Worm (Caenorhabditis elegans): ENCODE measurements around the gene nmur-3.

The nmur-3 gene

ce11 chrX:4507122-4507681, 40.9 kb downstream of the nmur-3 start (continued):
- TF ChIP-seq dsc-1 (tag; optimal IDR thresholded peaks at IDR 0.05): no peak
- no peak for TF ChIP-seq nhr-90 (tag; optimal IDR thresholded peaks at IDR 0.05; ENCODE audit: poor library complexity)
- TF ChIP-seq nhr-28 (tag; optimal IDR thresholded peaks at IDR 0.05): no peak
- TF ChIP-seq ceh-82 (tag; optimal IDR thresholded peaks at IDR 0.05): peak in 1 of 3 experiments; percentile 11
- TF ChIP-seq sptf-1 (tag; optimal IDR thresholded peaks at IDR 0.05): no peak
- no peak for TF ChIP-seq efl-3 (GFP tag; optimal IDR thresholded peaks at IDR 0.05)
- no peak for TF ChIP-seq isw-1 (GFP tag; IDR thresholded peaks at IDR 0.05)
- TF ChIP-seq fos-1 (tag; optimal IDR thresholded peaks at IDR 0.05): peak; percentile 21
- no peak for TF ChIP-seq ceh-90 (tag; optimal IDR thresholded peaks at IDR 0.05)
- peak in 1 of 2 experiments; percentile 52 for TF ChIP-seq lin-35 (GFP tag; optimal IDR thresholded peaks at IDR 0.05)
- no peak for TF ChIP-seq ceh-63 (GFP tag; optimal IDR thresholded peaks at IDR 0.05)
- TF ChIP-seq unc-62 (GFP tag; optimal IDR thresholded peaks at IDR 0.05): no peak
- no peak for TF ChIP-seq lin-13 (GFP tag; optimal IDR thresholded peaks at IDR 0.05)
- no peak for TF ChIP-seq unc-86 (tag; optimal IDR thresholded peaks at IDR 0.05)
- no peak for TF ChIP-seq vab-15 (tag; optimal IDR thresholded peaks at IDR 0.05)
- no peak for TF ChIP-seq irx-1 (tag; optimal IDR thresholded peaks at IDR 0.05)
- peak in 1 of 2 experiments; percentile 51 for TF ChIP-seq lsy-2 (tag; optimal IDR thresholded peaks at IDR 0.05)
- peak; percentile 58 for TF ChIP-seq nhr-20 (tag; optimal IDR thresholded peaks at IDR 0.05)
- no peak for TF ChIP-seq rnt-1 (tag; optimal IDR thresholded peaks at IDR 0.05)
- TF ChIP-seq zip-4 (GFP tag; optimal IDR thresholded peaks at IDR 0.05): no peak
- no peak for TF ChIP-seq ztf-11 (tag; optimal IDR thresholded peaks at IDR 0.05)
- no peak for TF ChIP-seq mab-9 (GFP tag; IDR thresholded peaks at IDR 0.05)
- no peak for TF ChIP-seq Y116A8C.19 (tag; optimal IDR thresholded peaks at IDR 0.05; ENCODE audit: borderline replicate concordance)
- no peak for TF ChIP-seq aly-2 (tag; optimal IDR thresholded peaks at IDR 0.05)
- no peak for TF ChIP-seq egl-13 (tag; optimal IDR thresholded peaks at IDR 0.05)
- TF ChIP-seq unc-30 (tag; optimal IDR thresholded peaks at IDR 0.05): no peak
- TF ChIP-seq nhr-11 (tag; optimal IDR thresholded peaks at IDR 0.05): no peak
- TF ChIP-seq swsn-7 (tag; optimal IDR thresholded peaks at IDR 0.05): no peak
- TF ChIP-seq ces-1 (GFP tag; optimal IDR thresholded peaks at IDR 0.05): no peak
- TF ChIP-seq sox-4 (tag; optimal IDR thresholded peaks at IDR 0.05): no peak
- TF ChIP-seq C34B4.2 (tag; optimal IDR thresholded peaks at IDR 0.05): no peak

- no peak for TF ChIP-seq hlh-17 (GFP tag; optimal IDR thresholded peaks at IDR 0.05; ENCODE audit: borderline replicate concordance)
- no peak for TF ChIP-seq efl-1 (optimal IDR thresholded peaks at IDR 0.05)
- TF ChIP-seq efl-1 (GFP tag; optimal IDR thresholded peaks at IDR 0.05 in 1 of 2): peak in 1 of 2 experiments; percentile 47
- TF ChIP-seq aly-2 (tag; optimal IDR thresholded peaks at IDR 0.05): no peak
- peak in 1 of 2 experiments; percentile 1 for TF ChIP-seq lin-35 (GFP tag; optimal IDR thresholded peaks at IDR 0.05)
These were observed 41.9 kb downstream of the nmur-3 start, which contains the start of gene rhi-1 for ce11 chrX:4508209-4508608. Gene rhi-1 (plus strand): TSS chrX:4508509.

ce11 chrX:4513657-4514143, 47.4 kb downstream of the nmur-3 start, which contains the start of gene spr-3:
Gene spr-3 (plus strand): TSS chrX:4514093.
- TF ChIP-seq sptf-1 (tag; optimal IDR thresholded peaks at IDR 0.05) (no peak), ces-1 (GFP tag; optimal IDR thresholded peaks at IDR 0.05) (no peak), elt-2 (tag; optimal IDR thresholded peaks at IDR 0.05) (no peak), blmp-1 (tag; optimal IDR thresholded peaks at IDR 0.05) (peak; percentile 52), snpc-4 (tag; optimal IDR thresholded peaks at IDR 0.05) (no peak), nhr-77 (tag; optimal IDR thresholded peaks at IDR 0.05) (no peak), ets-5 (GFP tag; IDR thresholded peaks at IDR 0.05) (no peak), lin-14 (GFP tag; optimal IDR thresholded peaks at IDR 0.05) (peak; percentile 32), snu-23 (GFP tag; optimal IDR thresholded peaks at IDR 0.05) (no peak), lin-35 (GFP tag; optimal IDR thresholded peaks at IDR 0.05) (no peak), xbp-1 (tag; optimal IDR thresholded peaks at IDR 0.05) (peak; percentile 17)
